Worm (Caenorhabditis elegans): ENCODE data around the gene rpap-2.

The rpap-2 gene

DNA sequence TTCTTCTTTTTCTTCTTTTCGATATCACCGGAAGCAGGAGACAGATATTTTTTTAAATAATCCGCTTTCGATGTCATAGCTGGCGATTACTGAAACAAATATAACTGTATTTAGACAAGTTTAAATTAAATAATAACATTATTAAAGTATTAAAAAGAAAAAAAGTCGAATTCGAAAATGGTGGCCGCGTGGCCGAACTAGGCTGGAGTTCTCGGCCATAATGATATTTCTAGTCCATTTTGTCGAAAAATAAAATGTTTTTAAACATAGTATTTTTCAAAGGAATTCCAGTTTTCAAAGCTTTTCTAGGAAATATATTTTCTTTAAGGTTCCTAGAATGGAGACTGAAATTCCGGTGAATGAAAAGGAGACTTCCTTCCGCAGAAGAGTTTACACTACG, at the start of gene rpap-2, which contains the start of gene bud-13:
TSS of gene rpap-2 (plus strand) at position 329 of the 400 bp plus-strand sequence.
TSS of gene bud-13 (minus strand) at position 89 of the 400 bp plus-strand sequence.
- no peak for TF ChIP-seq dmd-6 (GFP tag; IDR thresholded peaks at IDR 0.05)
- TF ChIP-seq nhr-76 (tag; optimal IDR thresholded peaks at IDR 0.05) = no peak
- TF ChIP-seq mes-2 (tag; optimal IDR thresholded peaks at IDR 0.05; ENCODE audit: poor library complexity, severe bottlenecking) = peak; percentile 91
- no peak for TF ChIP-seq daf-16 (GFP tag; optimal IDR thresholded peaks at IDR 0.05)
- no peak for TF ChIP-seq daf-16 (tag; optimal IDR thresholded peaks at IDR 0.05)
- TF ChIP-seq vab-7 (GFP tag; IDR thresholded peaks at IDR 0.05) = no peak
- TF ChIP-seq hif-1 (tag; optimal IDR thresholded peaks at IDR 0.05) = peak in 1 of 2 experiments; percentile 22
- TF ChIP-seq spr-3 (GFP tag; optimal IDR thresholded peaks at IDR 0.05) = no peak
- TF ChIP-seq ceh-44 (GFP tag; IDR thresholded peaks at IDR 0.05) = no peak
- no peak for TF ChIP-seq fos-1 (tag; optimal IDR thresholded peaks at IDR 0.05)
- TF ChIP-seq hmg-1.1 (GFP tag; IDR thresholded peaks at IDR 0.05) = no peak
- TF ChIP-seq dpl-1 (GFP tag; optimal IDR thresholded peaks at IDR 0.05) = peak; percentile 29
- no peak for TF ChIP-seq F37D6.2 (tag; optimal IDR thresholded peaks at IDR 0.05)
- no peak for TF ChIP-seq nhr-42 (GFP tag; IDR thresholded peaks at IDR 0.05)

DNA sequence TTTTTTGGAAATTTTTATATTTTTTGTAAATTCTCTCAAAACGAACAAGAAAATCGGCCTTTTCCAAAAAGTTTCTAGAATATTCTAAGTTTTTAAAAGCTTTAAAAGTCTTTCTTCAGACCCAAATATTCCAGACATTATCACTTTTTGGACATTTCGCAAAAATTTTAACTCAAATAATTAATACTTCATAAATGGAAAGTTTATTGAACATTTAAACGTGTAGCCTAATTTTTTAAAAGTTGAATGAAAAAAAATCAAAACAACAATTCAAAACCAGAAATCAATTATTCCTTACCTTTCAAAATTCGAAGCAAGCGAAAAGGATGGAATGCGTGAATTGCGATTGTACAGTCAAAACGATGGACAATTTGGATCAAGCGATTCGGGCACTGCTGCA, 48.0 kb upstream of the rpap-2 start, which contains the start of gene ZK637.15:
TSS of gene ZK637.15 (plus strand) at position 301 of the 400 bp plus-strand sequence.
- TF ChIP-seq Y105C5A.15 (GFP tag; IDR thresholded peaks at IDR 0.05) (no peak), nhr-77 (tag; optimal IDR thresholded peaks at IDR 0.05) (no peak), F10B5.3 (tag; optimal IDR thresholded peaks at IDR 0.05) (no peak), nhr-10 (tag; optimal IDR thresholded peaks at IDR 0.05) (no peak), lin-29 (GFP tag; IDR thresholded peaks at IDR 0.05) (no peak), rbr-2 (tag; optimal IDR thresholded peaks at IDR 0.05) (no peak), attf-4 (tag; optimal IDR thresholded peaks at IDR 0.05) (no peak), nhr-42 (GFP tag; IDR thresholded peaks at IDR 0.05) (no peak), ceh-62 (tag; optimal IDR thresholded peaks at IDR 0.05) (no peak), daf-16 (GFP tag; optimal IDR thresholded peaks at IDR 0.05) (no peak), daf-16 (tag; optimal IDR thresholded peaks at IDR 0.05) (no peak), lir-3 (tag; optimal IDR thresholded peaks at IDR 0.05) (no peak), daf-19 (GFP tag; conservative IDR thresholded peaks at IDR 0.05) (no peak), sdz-12 (GFP tag; optimal IDR thresholded peaks at IDR 0.05) (no peak), unc-39 (tag; optimal IDR thresholded peaks at IDR 0.05) (no peak), lin-39 (tag; optimal IDR thresholded peaks at IDR 0.05) (no peak), egl-27 (tag; optimal IDR thresholded peaks at IDR 0.05) (no peak), tra-1 (GFP tag; IDR thresholded peaks at IDR 0.05) (no peak), mes-2 (tag; optimal IDR thresholded peaks at IDR 0.05; ENCODE audit: poor library complexity, severe bottlenecking) (no peak), Y75B8A.6 (GFP tag; IDR thresholded peaks at IDR 0.05) (no peak)

DNA sequence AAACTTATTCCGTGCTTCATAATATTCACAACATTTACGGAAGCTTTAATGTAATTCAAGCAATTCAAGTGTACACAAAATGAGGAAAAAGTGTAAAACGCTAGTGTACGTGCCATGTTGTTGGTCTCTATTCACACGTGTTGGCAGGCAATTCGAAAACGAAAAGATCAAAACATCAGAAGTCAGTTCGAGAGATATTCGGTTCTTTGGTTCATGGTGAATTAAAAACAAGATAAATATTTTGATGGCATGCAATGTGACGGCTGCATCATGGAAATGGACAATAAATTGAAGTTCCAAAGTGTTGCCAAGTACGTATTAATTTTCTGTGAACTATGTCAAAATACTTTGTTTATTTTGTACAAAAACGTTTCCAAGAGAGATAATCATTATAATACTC, 45.7 kb upstream of the rpap-2 start:
- TF ChIP-seq zfp-3 (GFP tag; conservative IDR thresholded peaks at IDR 0.05) = 0 out of 2 replicates have a peak, but pooled peaks have one; percentile 25
- peak in 1 of 2 experiments; percentile 71 for TF ChIP-seq mdl-1 (tag; optimal IDR thresholded peaks at IDR 0.05)
- peak in 1 of 2 experiments; percentile 84 for TF ChIP-seq daf-16 (GFP tag; optimal IDR thresholded peaks at IDR 0.05)
- TF ChIP-seq daf-16 (tag; optimal IDR thresholded peaks at IDR 0.05) = no peak
- TF ChIP-seq cey-2 (tag; optimal IDR thresholded peaks at IDR 0.05; ENCODE audit: borderline replicate concordance, insufficient read depth) = no peak
- TF ChIP-seq nhr-11 (tag; optimal IDR thresholded peaks at IDR 0.05) = peak; percentile 1
- no peak for TF ChIP-seq sdz-12 (GFP tag; optimal IDR thresholded peaks at IDR 0.05)
- TF ChIP-seq unc-62 (GFP tag; optimal IDR thresholded peaks at IDR 0.05 in 1 of 2) = peak in 1 of 2 experiments; percentile 64
- TF ChIP-seq unc-62 (tag; optimal IDR thresholded peaks at IDR 0.05) = no peak
- TF ChIP-seq aha-1 (tag) = peak; percentile 79
- TF ChIP-seq lsy-2 (tag; optimal IDR thresholded peaks at IDR 0.05) = peak in 1 of 2 experiments; percentile 13
- TF ChIP-seq mxl-3 (GFP tag; optimal IDR thresholded peaks at IDR 0.05) = peak; percentile 37
